Fruit fly (Drosophila melanogaster) whole organism, pupa: ENCODE data around the gene Prx2.

Experiments
- CG10348 ChIP-seq: fragments of 200-800 bp; sonication (Bioruptor generic); IDR thresholded peaks from 2 replicates; pipeline ENCODE4 v1.3.6; 2022; ENCODE audit warnings: missing biosample characterization, missing genetic modification characterization
- CG12605 ChIP-seq: fragments of 200-800 bp; sonication (Bioruptor generic); IDR thresholded peaks from 2 replicates; pipeline ENCODE4 v1.3.6; 2022; ENCODE audit warnings: missing biosample characterization, missing genetic modification characterization
- CG13204 ChIP-seq: fragments of 200-800 bp; sonication (Bioruptor generic); optimal IDR thresholded peaks from 2 replicates; lab custom pipeline; 2018; ENCODE audit warnings: missing biosample characterization, mild to moderate bottlenecking, missing genetic modification characterization, moderate library complexity
- CG14655 ChIP-seq: fragments of 200-800 bp; sonication (Bioruptor generic); optimal IDR thresholded peaks from 3 replicates; lab custom pipeline; 2017; ENCODE audit warnings: mild to moderate bottlenecking, missing biosample characterization, missing genetic modification reagents, missing genetic modification characterization
- CG15710 ChIP-seq: fragments of 200-800 bp; sonication (Bioruptor generic); optimal IDR thresholded peaks from 2 replicates; lab custom pipeline; 2018; ENCODE audit warnings: missing biosample characterization, mild to moderate bottlenecking, missing genetic modification characterization, moderate library complexity
- CG17806 ChIP-seq: fragments of 200-800 bp; sonication (Bioruptor generic); optimal IDR thresholded peaks from 2 replicates; lab custom pipeline; 2018; ENCODE audit warnings: missing biosample characterization, mild to moderate bottlenecking, missing genetic modification characterization, moderate library complexity
- CG32121 ChIP-seq: fragments of 200-800 bp; sonication (Bioruptor generic); IDR thresholded peaks from 2 replicates; pipeline ENCODE4 v1.3.6; 2022; ENCODE audit warnings: missing biosample characterization, missing genetic modification characterization
- CG34367 ChIP-seq: fragments of 200-800 bp; sonication (Bioruptor generic); optimal IDR thresholded peaks from 2 replicates; lab custom pipeline; 2018; ENCODE audit warnings: missing biosample characterization, mild to moderate bottlenecking, missing genetic modification characterization
- CG4496 ChIP-seq: fragments of 200-800 bp; sonication (Bioruptor generic); IDR thresholded peaks from 3 replicates; pipeline ENCODE4 v1.3.6; 2022; ENCODE audit warnings: missing biosample characterization, missing genetic modification characterization
- CG8159 ChIP-seq: fragments of 200-800 bp; sonication (Bioruptor generic); optimal IDR thresholded peaks from 3 replicates; lab custom pipeline; 2018; ENCODE audit warnings: missing biosample characterization, mild to moderate bottlenecking, missing genetic modification characterization, moderate library complexity
- CG8301 ChIP-seq: fragments of 200-800 bp; sonication (Bioruptor generic); optimal IDR thresholded peaks from 2 replicates; lab custom pipeline; 2018; ENCODE audit warnings: missing biosample characterization, mild to moderate bottlenecking, missing genetic modification characterization
- CG9948 ChIP-seq: fragments of 200-800 bp; sonication (Bioruptor generic); optimal IDR thresholded peaks from 2 replicates; lab custom pipeline; 2018; ENCODE audit warnings: missing biosample characterization, mild to moderate bottlenecking, missing genetic modification characterization, moderate library complexity
- D1 ChIP-seq: fragments of 200-800 bp; sonication (Bioruptor generic); optimal IDR thresholded peaks from 2 replicates; lab custom pipeline; 2018; ENCODE audit warnings: missing biosample characterization, mild to moderate bottlenecking, missing genetic modification characterization, moderate library complexity
- EcR ChIP-seq: fragments of 200-800 bp; sonication (Bioruptor generic); optimal IDR thresholded peaks from 3 replicates; lab custom pipeline; 2019; ENCODE audit warnings: missing biosample characterization, missing genetic modification characterization, mild to moderate bottlenecking, moderate library complexity, missing genetic modification reagents
- Ets98B ChIP-seq: fragments of 200-800 bp; sonication (Bioruptor generic); IDR thresholded peaks from 2 replicates; pipeline ENCODE4 v1.3.6; 2022; ENCODE audit warnings: missing biosample characterization, missing genetic modification characterization
- Pif1A ChIP-seq: fragments of 200-800 bp; sonication (Bioruptor generic); optimal IDR thresholded peaks from 3 replicates; lab custom pipeline; 2016; ENCODE audit warnings: missing biosample characterization, missing genetic modification characterization
- Pif1B ChIP-seq: fragments of 200-800 bp; sonication (Bioruptor generic); optimal IDR thresholded peaks from 3 replicates; lab custom pipeline; 2016; ENCODE audit warnings: missing biosample characterization, missing genetic modification characterization
- Snoo ChIP-seq: fragments of 200-800 bp; sonication (Bioruptor generic); optimal IDR thresholded peaks from 3 replicates; lab custom pipeline; 2017; ENCODE audit warnings: missing biosample characterization, mild to moderate bottlenecking, missing genetic modification characterization, inconsistent platforms
- fd96Ca ChIP-seq: fragments of 200-800 bp; sonication (Bioruptor generic); IDR thresholded peaks from 3 replicates; pipeline ENCODE4 v1.3.6; 2022; ENCODE audit warnings: missing biosample characterization, missing genetic modification characterization
- gl ChIP-seq: fragments of 200-800 bp; sonication (Bioruptor generic); optimal IDR thresholded peaks from 2 replicates; lab custom pipeline; 2018; ENCODE audit warnings: missing biosample characterization, mild to moderate bottlenecking, missing genetic modification characterization
- rn ChIP-seq: fragments of 200-800 bp; sonication (Bioruptor generic); IDR thresholded peaks from 2 replicates; pipeline ENCODE4 v1.3.6; 2022; ENCODE audit warnings: missing biosample characterization, missing genetic modification characterization

The Prx2 gene

dm6 chrX:13313133-13313532 is 16.5 kb upstream of the Prx2 start:
- TF ChIP-seq CG4496 (GFP tag; lab: Robert Waterston, UW) (0 out of 3 replicates have a peak, but pooled peaks have one; percentile 16), rn (no peak), D1 (no peak)
- TF ChIP-seq, all 21 proteins: peak for 1

dm6 chrX:13314323-13314722 is 15.3 kb upstream of the Prx2 start:
- TF ChIP-seq CG9948 (tag; lab: Kevin White, UChicago): peak; percentile 51
- TF ChIP-seq CG8301 (tag; lab: Kevin White, UChicago): peak; percentile 21
- peak; percentile 54 for TF ChIP-seq CG14655
- no peak for TF ChIP-seq rn
- no peak for TF ChIP-seq CG13204 (GFP tag; lab: Kevin White, UChicago)
- no peak for TF ChIP-seq EcR (GFP tag; lab: Kevin White, UChicago)
- peak; percentile 36 for TF ChIP-seq CG15710 (tag; lab: Kevin White, UChicago)
- peak; percentile 22 for TF ChIP-seq CG34367 (tag; lab: Kevin White, UChicago)
- no peak for TF ChIP-seq gl (tag; lab: Kevin White, UChicago)
- TF ChIP-seq Ets98B (GFP tag; lab: Robert Waterston, UW): no peak
- no peak for TF ChIP-seq fd96Ca (GFP tag; lab: Robert Waterston, UW)
- TF ChIP-seq D1: no peak
- no peak for TF ChIP-seq CG4496 (GFP tag; lab: Robert Waterston, UW)
- peak; percentile 58 for TF ChIP-seq CG8159 (tag; lab: Kevin White, UChicago)
- TF ChIP-seq Pif1A (GFP tag; lab: Kevin White, UChicago): no peak
- TF ChIP-seq Pif1B (GFP tag; lab: Kevin White, UChicago): no peak
- peak; percentile 48 for TF ChIP-seq CG17806 (tag; lab: Kevin White, UChicago)
- TF ChIP-seq CG10348 (GFP tag; lab: Robert Waterston, UW): no peak
- no peak for TF ChIP-seq Snoo
- TF ChIP-seq CG12605: no peak
- no peak for TF ChIP-seq CG32121 (GFP tag; lab: Robert Waterston, UW)

- TF ChIP-seq fd96Ca (GFP tag; lab: Robert Waterston, UW): no peak
- no peak for TF ChIP-seq rn
- peak; percentile 11 for TF ChIP-seq CG14655
- peak; percentile 37 for TF ChIP-seq Pif1B (GFP tag; lab: Kevin White, UChicago)
- no peak for TF ChIP-seq CG12605
- TF ChIP-seq Snoo: no peak
- TF ChIP-seq CG32121 (GFP tag; lab: Robert Waterston, UW): peak; percentile 54; the same call in 1 of the 2 replicates
- peak; percentile 41; the same call in 1 of the 2 replicates for TF ChIP-seq Ets98B (GFP tag; lab: Robert Waterston, UW)
- TF ChIP-seq CG15710 (tag; lab: Kevin White, UChicago): no peak
- TF ChIP-seq D1: no peak
- no peak for TF ChIP-seq CG34367 (tag; lab: Kevin White, UChicago)
- 0 out of 3 replicates have a peak, but pooled peaks have one; percentile 42 for TF ChIP-seq CG4496 (GFP tag; lab: Robert Waterston, UW)
- TF ChIP-seq CG8159 (tag; lab: Kevin White, UChicago): no peak
- TF ChIP-seq CG17806 (tag; lab: Kevin White, UChicago): no peak
- TF ChIP-seq EcR (GFP tag; lab: Kevin White, UChicago): no peak
- TF ChIP-seq CG13204 (GFP tag; lab: Kevin White, UChicago): no peak
Measured at dm6 chrX:13314789-13315462, 14.7 kb upstream of the Prx2 start.

dm6 chrX:13315463-13315817 is 14.2 kb upstream of the Prx2 start:
- TF ChIP-seq CG8301 (tag; lab: Kevin White, UChicago) (no peak), CG14655 (no peak), CG15710 (tag; lab: Kevin White, UChicago) (no peak), Pif1A (GFP tag; lab: Kevin White, UChicago) (no peak), fd96Ca (GFP tag; lab: Robert Waterston, UW) (peak; percentile 37; the same call in 1 of the 3 replicates), CG4496 (GFP tag; lab: Robert Waterston, UW) (peak; percentile 45), CG8159 (tag; lab: Kevin White, UChicago) (no peak)

dm6 chrX:13319376-13319883 is 10.2 kb upstream of the Prx2 start:
- TF ChIP-seq CG10348 (GFP tag; lab: Robert Waterston, UW) (no peak), CG12605 (peak; percentile 70), Pif1A (GFP tag; lab: Kevin White, UChicago) (peak; percentile 79), fd96Ca (GFP tag; lab: Robert Waterston, UW) (peak; percentile 65; the same call in 1 of the 3 replicates), CG34367 (tag; lab: Kevin White, UChicago) (peak; percentile 90), CG17806 (tag; lab: Kevin White, UChicago) (peak; percentile 85), CG13204 (GFP tag; lab: Kevin White, UChicago) (peak; percentile 94), CG9948 (tag; lab: Kevin White, UChicago) (peak; percentile 79), CG14655 (peak; percentile 89), Ets98B (GFP tag; lab: Robert Waterston, UW) (peak; percentile 57; the same call in 1 of the 2 replicates), CG32121 (GFP tag; lab: Robert Waterston, UW) (peak; percentile 74), CG8301 (tag; lab: Kevin White, UChicago) (peak; percentile 79), gl (tag; lab: Kevin White, UChicago) (peak; percentile 95), CG15710 (tag; lab: Kevin White, UChicago) (peak; percentile 87), CG8159 (tag; lab: Kevin White, UChicago) (peak; percentile 92), rn (0 out of 2 replicates have a peak, but pooled peaks have one; percentile 29), EcR (GFP tag; lab: Kevin White, UChicago) (peak; percentile 86), Snoo (peak; percentile 91), Pif1B (GFP tag; lab: Kevin White, UChicago) (peak; percentile 84), CG4496 (GFP tag; lab: Robert Waterston, UW) (peak; percentile 70), D1 (peak; percentile 91)
